Worm (Caenorhabditis elegans) whole organism, L4/young adult: ENCODE data around the gene mcm-3.

Source experiments
- W03F9.2 ChIP-seq: fragments of 150-350 bp; optimal IDR thresholded peaks from 2 replicates; lab custom pipeline; 2014; ENCODE audit warnings: missing biosample characterization, missing genetic modification characterization
- dao-5 ChIP-seq: sonication (generic microtip); optimal IDR thresholded peaks from 2 replicates; lab custom pipeline; 2016; ENCODE audit warnings: missing genotype, missing genetic modification characterization, moderate library complexity, missing compliant biosample characterization

- TF ChIP-seq dao-5, result no peak
- TF ChIP-seq W03F9.2, result no peak
These were observed 30.0 kb upstream of the mcm-3 start, which contains the start of the genes C01G10.5 and C01G10.4 for ce11 chrV:15089438-15089837.
